Worm (Caenorhabditis elegans) whole organism, L1 larva: ENCODE results near the gene gex-4.

ENCODE experiments used
- ceh-82 ChIP-seq, 3 experiments: fragments of 150-350 bp in 1 of 3; sonication (generic microtip) in 2 of 3; optimal IDR thresholded peaks; 2 replicates each; lab custom pipeline; 2014 to 2017; ENCODE audit warnings: missing biosample characterization in 3 of 3, missing genetic modification characterization in 3 of 3
- ceh-90 ChIP-seq: sonication (generic microtip); optimal IDR thresholded peaks from 2 replicates; lab custom pipeline; 2016; ENCODE audit warnings: missing genetic modification characterization, missing compliant biosample characterization
- ces-1 ChIP-seq: fragments of 150-350 bp; optimal IDR thresholded peaks from 2 replicates; lab custom pipeline; 2014; ENCODE audit warnings: missing biosample characterization, missing genetic modification reagents, missing genetic modification characterization
- dpl-1 ChIP-seq, 3 experiments: fragments of 150-350 bp in 2 of 3; sonication (generic microtip) in 1 of 3; optimal IDR thresholded peaks; 2 replicates each; lab custom pipeline; 2014 to 2017; ENCODE audit warnings: missing biosample characterization in 3 of 3, missing genetic modification characterization in 3 of 3, missing genetic modification reagents in 3 of 3
- efl-1 ChIP-seq, 4 experiments: fragments of 150-350 bp; optimal IDR thresholded peaks in 3 of 4; peaks in 1 of 4; 1 replicate in 1 of 4; 2 replicates in 3 of 4; lab custom pipeline; 2014; ENCODE audit warnings: missing biosample characterization in 2 of 4, missing genetic modification characterization in 2 of 4, missing genetic modification reagents in 2 of 4
- elt-2 ChIP-seq: sonication (generic microtip); optimal IDR thresholded peaks from 2 replicates; lab custom pipeline; 2016; ENCODE audit warnings: missing genetic modification characterization, mild to moderate bottlenecking, inconsistent platforms, missing compliant biosample characterization, missing genetic modification reagents
- ets-5 ChIP-seq: fragments of 200-800 bp; sonication (Bioruptor generic); IDR thresholded peaks from 2 replicates; pipeline ENCODE4 v1.3.6; 2022; ENCODE audit warnings: missing genetic modification characterization, missing compliant biosample characterization
- fkh-8 ChIP-seq: sonication (generic microtip); optimal IDR thresholded peaks from 2 replicates; lab custom pipeline; 2016; ENCODE audit warnings: mild to moderate bottlenecking, missing genetic modification characterization, missing compliant biosample characterization
- hlh-4 ChIP-seq: sonication (generic microtip); optimal IDR thresholded peaks from 2 replicates; lab custom pipeline; 2016; ENCODE audit warnings: mild to moderate bottlenecking, missing genetic modification characterization, missing compliant biosample characterization
- hpl-2 ChIP-seq: fragments of 150-350 bp; optimal IDR thresholded peaks from 2 replicates; lab custom pipeline; 2014; ENCODE audit warnings: missing biosample characterization, missing genetic modification reagents, missing genetic modification characterization
- isw-1 ChIP-seq: fragments of 200-800 bp; sonication (Bioruptor generic); IDR thresholded peaks from 2 replicates; pipeline ENCODE4 v1.3.6; 2022; ENCODE audit warnings: missing genetic modification characterization, missing compliant biosample characterization
- lin-13 ChIP-seq: fragments of 150-350 bp; optimal IDR thresholded peaks from 2 replicates; lab custom pipeline; 2014; ENCODE audit warnings: missing biosample characterization, missing genetic modification reagents, missing genetic modification characterization
- lin-14 ChIP-seq: fragments of 200-800 bp; sonication (Bioruptor generic); optimal IDR thresholded peaks from 2 replicates; lab custom pipeline; 2018; ENCODE audit warnings: mild to moderate bottlenecking, missing genetic modification characterization, moderate library complexity, missing compliant biosample characterization
- lin-35 ChIP-seq, 2 experiments: fragments of 150-350 bp; optimal IDR thresholded peaks; 2 replicates each; lab custom pipeline; 2014; ENCODE audit warnings: missing biosample characterization in 2 of 2, missing genetic modification characterization in 2 of 2, missing genetic modification reagents in 2 of 2
- lin-39 ChIP-seq: fragments of 150-350 bp; optimal IDR thresholded peaks from 2 replicates; lab custom pipeline; 2014; ENCODE audit warnings: missing biosample characterization, missing genetic modification reagents, missing genetic modification characterization
- nhr-12 ChIP-seq: sonication (generic microtip); optimal IDR thresholded peaks from 2 replicates; lab custom pipeline; 2017; ENCODE audit warnings: missing biosample characterization, missing genetic modification characterization
- nhr-20 ChIP-seq: sonication (generic microtip); optimal IDR thresholded peaks from 2 replicates; lab custom pipeline; 2016; ENCODE audit warnings: mild to moderate bottlenecking, missing genetic modification characterization, missing compliant biosample characterization
- nhr-47 ChIP-seq: sonication (generic microtip); optimal IDR thresholded peaks from 2 replicates; lab custom pipeline; 2016; ENCODE audit warnings: mild to moderate bottlenecking, missing genetic modification characterization, moderate library complexity, missing compliant biosample characterization
- nhr-71 ChIP-seq: sonication (generic microtip); optimal IDR thresholded peaks from 2 replicates; lab custom pipeline; 2016; ENCODE audit warnings: mild to moderate bottlenecking, missing genetic modification characterization, moderate library complexity, missing compliant biosample characterization
- nhr-76 ChIP-seq: sonication (generic microtip); optimal IDR thresholded peaks from 2 replicates; lab custom pipeline; 2017; ENCODE audit warnings: missing biosample characterization, missing genetic modification characterization
- nhr-77 ChIP-seq: fragments of 150-350 bp; optimal IDR thresholded peaks from 2 replicates; lab custom pipeline; 2014; ENCODE audit warnings: missing biosample characterization, missing genetic modification characterization
- nhr-84 ChIP-seq: sonication (generic microtip); optimal IDR thresholded peaks from 2 replicates; lab custom pipeline; 2017; ENCODE audit warnings: missing biosample characterization, missing genetic modification characterization
- nhr-85 ChIP-seq: sonication (generic microtip); peaks from one replicate; lab custom pipeline; 2016; ENCODE audit warnings: missing genetic modification characterization, inconsistent platforms, missing compliant biosample characterization
- nhr-90 ChIP-seq: sonication (generic microtip); optimal IDR thresholded peaks from 2 replicates; lab custom pipeline; 2016; ENCODE audit warnings: mild to moderate bottlenecking, missing genetic modification characterization, missing compliant biosample characterization; ENCODE audit not compliant: poor library complexity
- pag-3 ChIP-seq: sonication (generic microtip); optimal IDR thresholded peaks from 2 replicates; lab custom pipeline; 2017; ENCODE audit warnings: missing genetic modification characterization, mild to moderate bottlenecking, missing compliant biosample characterization, antibody characterized with exemption, borderline replicate concordance; ENCODE audit not compliant: insufficient read depth
- pqm-1 ChIP-seq: sonication (generic microtip); optimal IDR thresholded peaks from 3 replicates; lab custom pipeline; 2017; ENCODE audit warnings: missing biosample characterization, missing genetic modification characterization
- rnt-1 ChIP-seq: sonication (generic microtip); optimal IDR thresholded peaks from 2 replicates; lab custom pipeline; 2016; ENCODE audit warnings: mild to moderate bottlenecking, missing genetic modification characterization, moderate library complexity, missing compliant biosample characterization
- snu-23 ChIP-seq: sonication (generic microtip); optimal IDR thresholded peaks from 2 replicates; lab custom pipeline; 2016; ENCODE audit warnings: missing genetic modification characterization, missing compliant biosample characterization
- sptf-1 ChIP-seq: fragments of 150-350 bp; optimal IDR thresholded peaks from 2 replicates; lab custom pipeline; 2014; ENCODE audit warnings: missing biosample characterization, missing genetic modification characterization
- swsn-7 ChIP-seq: sonication (generic microtip); optimal IDR thresholded peaks from 2 replicates; lab custom pipeline; 2016; ENCODE audit warnings: missing genetic modification characterization, missing compliant biosample characterization
- tbx-2 ChIP-seq: sonication (generic microtip); optimal IDR thresholded peaks from 2 replicates; lab custom pipeline; 2016; ENCODE audit warnings: missing genetic modification characterization, missing compliant biosample characterization
- unc-62 ChIP-seq: fragments of 150-350 bp; optimal IDR thresholded peaks from 2 replicates; lab custom pipeline; 2014; ENCODE audit warnings: missing biosample characterization, missing genetic modification reagents, missing genetic modification characterization
- xbp-1 ChIP-seq: sonication (generic microtip); optimal IDR thresholded peaks from 2 replicates; lab custom pipeline; 2016; ENCODE audit warnings: missing genetic modification characterization, missing compliant biosample characterization
- zip-4 ChIP-seq: fragments of 200-800 bp; sonication (Bioruptor generic); optimal IDR thresholded peaks from 2 replicates; lab custom pipeline; 2018; ENCODE audit warnings: mild to moderate bottlenecking, missing genetic modification characterization, moderate library complexity, missing compliant biosample characterization
- ztf-4 ChIP-seq: fragments of 150-350 bp; optimal IDR thresholded peaks from 2 replicates; lab custom pipeline; 2014; ENCODE audit warnings: missing biosample characterization, missing genetic modification characterization

The gex-4 gene

ce11 chrIII:12247329-12247728, 28.9 kb upstream of the gex-4 start:
- TF ChIP-seq isw-1 (GFP tag; lab: Robert Waterston, UW) = no peak
- TF ChIP-seq nhr-12 (tag; lab: Kevin White, UChicago) = no peak
- no peak for TF ChIP-seq pqm-1
- peak; percentile 26 for TF ChIP-seq rnt-1
- peak in 2 of 3 experiments; percentile 3 to 42 for TF ChIP-seq dpl-1 (GFP tag; optimal IDR thresholded peaks at IDR 0.05; lab: Kevin White, UChicago)
- TF ChIP-seq lin-13 (GFP tag; lab: Kevin White, UChicago) = no peak
- no peak for TF ChIP-seq sptf-1 (tag; lab: Kevin White, UChicago)
- TF ChIP-seq ceh-82 (tag; optimal IDR thresholded peaks at IDR 0.05; lab: Kevin White, UChicago) = no peak
- TF ChIP-seq efl-1 (optimal IDR thresholded peaks at IDR 0.05; lab: Kevin White, UChicago) = peak; percentile 7 to 59
- peak; percentile 52 to 88 for TF ChIP-seq efl-1 (GFP tag; optimal IDR thresholded peaks at IDR 0.05 in 1 of 2; lab: Kevin White, UChicago)
- TF ChIP-seq lin-35 (GFP tag; optimal IDR thresholded peaks at IDR 0.05; lab: Kevin White, UChicago) = peak in 1 of 2 experiments; percentile 5
- TF ChIP-seq lin-14 (GFP tag; lab: Kevin White, UChicago) = no peak
- TF ChIP-seq nhr-71 = no peak
- peak; percentile 58 for TF ChIP-seq ceh-90 (tag; lab: Kevin White, UChicago)
- TF ChIP-seq, all 84 proteins: peak for 5

ce11 chrIII:12245570-12245969, 27.1 kb upstream of the gex-4 start:
- no peak for TF ChIP-seq nhr-12 (tag; lab: Kevin White, UChicago)
- no peak for TF ChIP-seq lin-35 (GFP tag; optimal IDR thresholded peaks at IDR 0.05; lab: Kevin White, UChicago)
- TF ChIP-seq nhr-47 (tag; lab: Kevin White, UChicago) = no peak
- no peak for TF ChIP-seq ceh-90 (tag; lab: Kevin White, UChicago)
- no peak for TF ChIP-seq nhr-84 (tag; lab: Kevin White, UChicago)
- no peak for TF ChIP-seq pag-3 (tag; lab: Kevin White, UChicago)
- TF ChIP-seq fkh-8 (tag; lab: Kevin White, UChicago) = no peak
- TF ChIP-seq ets-5 (GFP tag; lab: Robert Waterston, UW) = no peak
- no peak for TF ChIP-seq nhr-85
- TF ChIP-seq nhr-76 (tag; lab: Kevin White, UChicago) = no peak
- no peak for TF ChIP-seq nhr-90 (tag; lab: Kevin White, UChicago)
- no peak for TF ChIP-seq xbp-1 (tag; lab: Kevin White, UChicago)
- TF ChIP-seq lin-13 (GFP tag; lab: Kevin White, UChicago) = no peak
- TF ChIP-seq nhr-77 = no peak
- no peak for TF ChIP-seq zip-4 (GFP tag; lab: Kevin White, UChicago)
- no peak for TF ChIP-seq swsn-7 (tag; lab: Kevin White, UChicago)
- no peak for TF ChIP-seq ces-1 (GFP tag; lab: Kevin White, UChicago)

- TF ChIP-seq fkh-8 (tag; lab: Kevin White, UChicago) (no peak), tbx-2 (tag; lab: Kevin White, UChicago) (no peak), lin-35 (GFP tag; optimal IDR thresholded peaks at IDR 0.05; lab: Kevin White, UChicago) (no peak), swsn-7 (tag; lab: Kevin White, UChicago) (no peak), hpl-2 (GFP tag; lab: Kevin White, UChicago) (no peak), nhr-20 (tag; lab: Kevin White, UChicago) (no peak), ets-5 (GFP tag; lab: Robert Waterston, UW) (no peak), ztf-4 (tag; lab: Kevin White, UChicago) (no peak), hlh-4 (tag; lab: Kevin White, UChicago) (no peak)
Measured at ce11 chrIII:12235914-12236313, 17.5 kb upstream of the gex-4 start, which contains the start of the genes grl-15 and fbxa-89. Gene grl-15, minus strand, starts transcription at chrIII:12236014. Gene fbxa-89, plus strand, starts transcription at chrIII:12236184.

ce11 chrIII:12235359-12235758, 16.9 kb upstream of the gex-4 start:
- no peak for TF ChIP-seq dpl-1 (GFP tag; optimal IDR thresholded peaks at IDR 0.05; lab: Kevin White, UChicago)
- no peak for TF ChIP-seq snu-23 (GFP tag; lab: Kevin White, UChicago)
- TF ChIP-seq fkh-8 (tag; lab: Kevin White, UChicago) = no peak
- TF ChIP-seq sptf-1 (tag; lab: Kevin White, UChicago) = no peak
- no peak for TF ChIP-seq elt-2 (tag; lab: Kevin White, UChicago)
- TF ChIP-seq unc-62 = no peak
- no peak for TF ChIP-seq lin-39
- no peak for TF ChIP-seq nhr-47 (tag; lab: Kevin White, UChicago)
